Worm (Caenorhabditis elegans) whole organism, mixed stage, embryonic: ENCODE results near the gene F35G2.1.

Source experiments
- M03D4.4 ChIP-seq: sonication (generic microtip); optimal IDR thresholded peaks from 2 replicates; lab custom pipeline; 2017; ENCODE audit warnings: mild to moderate bottlenecking, missing genetic modification characterization, missing compliant biosample characterization
- ceh-39 ChIP-seq: fragments of 150-350 bp; optimal IDR thresholded peaks from 2 replicates; lab custom pipeline; 2014; ENCODE audit warnings: missing biosample characterization, missing genetic modification characterization
- ceh-43 ChIP-seq: fragments of 200-800 bp; sonication (Bioruptor generic); optimal IDR thresholded peaks from 2 replicates; lab custom pipeline; 2018; ENCODE audit warnings: mild to moderate bottlenecking, missing genetic modification characterization, moderate library complexity, missing compliant biosample characterization
- ceh-83 ChIP-seq: fragments of 200-800 bp; sonication (Bioruptor generic); optimal IDR thresholded peaks from 2 replicates; lab custom pipeline; 2018; ENCODE audit warnings: mild to moderate bottlenecking, missing genetic modification characterization, missing compliant biosample characterization
- ces-1 ChIP-seq: fragments of 150-350 bp; optimal IDR thresholded peaks from 2 replicates; lab custom pipeline; 2014; ENCODE audit warnings: missing biosample characterization, missing genetic modification reagents, missing genetic modification characterization
- cnd-1 ChIP-seq: fragments of 200-800 bp; sonication (Bioruptor generic); optimal IDR thresholded peaks from 2 replicates; lab custom pipeline; 2018; ENCODE audit warnings: mild to moderate bottlenecking, missing genetic modification characterization, missing compliant biosample characterization
- elt-1 ChIP-seq: sonication (generic microtip); optimal IDR thresholded peaks from 2 replicates; lab custom pipeline; 2017; ENCODE audit warnings: missing genetic modification characterization, mild to moderate bottlenecking, missing compliant biosample characterization, antibody characterized with exemption, moderate library complexity, borderline replicate concordance; ENCODE audit not compliant: insufficient read depth
- elt-3 ChIP-seq: fragments of 150-350 bp; optimal IDR thresholded peaks from 2 replicates; lab custom pipeline; 2014; ENCODE audit warnings: missing biosample characterization, missing genetic modification characterization
- flh-1 ChIP-seq: fragments of 200-800 bp; sonication (Bioruptor generic); optimal IDR thresholded peaks from 2 replicates; lab custom pipeline; 2018; ENCODE audit warnings: mild to moderate bottlenecking, missing genetic modification characterization, moderate library complexity, missing compliant biosample characterization
- ham-2 ChIP-seq: fragments of 200-800 bp; sonication (Bioruptor generic); optimal IDR thresholded peaks from 2 replicates; lab custom pipeline; 2018; ENCODE audit warnings: mild to moderate bottlenecking, missing genetic modification characterization, missing compliant biosample characterization
- hlh-1 ChIP-seq: fragments of 150-350 bp; optimal IDR thresholded peaks from 2 replicates; lab custom pipeline; 2014; ENCODE audit warnings: missing biosample characterization, missing genetic modification reagents, missing genetic modification characterization
- lin-13 ChIP-seq: fragments of 150-350 bp; optimal IDR thresholded peaks from 2 replicates; lab custom pipeline; 2014; ENCODE audit warnings: missing biosample characterization, missing genetic modification characterization
- lsy-2 ChIP-seq: fragments of 150-350 bp; optimal IDR thresholded peaks from 2 replicates; lab custom pipeline; 2014; ENCODE audit warnings: missing biosample characterization, missing genetic modification characterization
- mab-5 ChIP-seq: fragments of 150-350 bp; optimal IDR thresholded peaks from 2 replicates; lab custom pipeline; 2014; ENCODE audit warnings: missing biosample characterization, missing genetic modification characterization
- mep-1 ChIP-seq: fragments of 150-350 bp; optimal IDR thresholded peaks from 2 replicates; lab custom pipeline; 2017; ENCODE audit warnings: missing biosample characterization, missing genetic modification reagents, missing genetic modification characterization, inconsistent platforms
- nhr-12 ChIP-seq: fragments of 150-350 bp; optimal IDR thresholded peaks from 2 replicates; lab custom pipeline; 2014; ENCODE audit warnings: missing biosample characterization, missing genetic modification characterization
- nhr-2 ChIP-seq: fragments of 150-350 bp; optimal IDR thresholded peaks from 2 replicates; lab custom pipeline; 2014; ENCODE audit warnings: missing biosample characterization, missing genetic modification characterization
- nhr-28 ChIP-seq: fragments of 150-350 bp; optimal IDR thresholded peaks from 2 replicates; lab custom pipeline; 2014; ENCODE audit warnings: missing biosample characterization, missing genetic modification characterization
- nhr-76 ChIP-seq: sonication (generic microtip); optimal IDR thresholded peaks from 2 replicates; lab custom pipeline; 2017; ENCODE audit warnings: missing biosample characterization, missing genetic modification characterization
- pha-4 ChIP-seq: fragments of 150-350 bp; optimal IDR thresholded peaks from 2 replicates; lab custom pipeline; 2018; ENCODE audit warnings: missing biosample characterization, missing genetic modification reagents, missing genetic modification characterization
- sem-2 ChIP-seq: fragments of 200-800 bp; sonication (Bioruptor generic); optimal IDR thresholded peaks from 2 replicates; lab custom pipeline; 2018; ENCODE audit warnings: mild to moderate bottlenecking, missing genetic modification characterization, missing compliant biosample characterization
- snpc-4 ChIP-seq: fragments of 150-350 bp; optimal IDR thresholded peaks from 2 replicates; lab custom pipeline; 2014; ENCODE audit warnings: missing biosample characterization, missing genetic modification characterization
- sptf-1 ChIP-seq: sonication (generic microtip); optimal IDR thresholded peaks from 2 replicates; lab custom pipeline; 2017; ENCODE audit warnings: mild to moderate bottlenecking, missing genetic modification characterization, moderate library complexity, missing compliant biosample characterization
- tbx-8 ChIP-seq: fragments of 200-800 bp; sonication (Bioruptor generic); optimal IDR thresholded peaks from 2 replicates; lab custom pipeline; 2018; ENCODE audit warnings: mild to moderate bottlenecking, missing genetic modification characterization, moderate library complexity, missing compliant biosample characterization
- unc-120 ChIP-seq: sonication (generic microtip); optimal IDR thresholded peaks from 2 replicates; lab custom pipeline; 2017; ENCODE audit warnings: missing genetic modification characterization, missing compliant biosample characterization; ENCODE audit not compliant: poor library complexity, severe bottlenecking
- zip-8 ChIP-seq: fragments of 150-350 bp; optimal IDR thresholded peaks from 2 replicates; lab custom pipeline; 2014; ENCODE audit warnings: missing biosample characterization, missing genetic modification characterization
- ztf-11 ChIP-seq: fragments of 150-350 bp; optimal IDR thresholded peaks from 2 replicates; lab custom pipeline; 2014; ENCODE audit warnings: missing biosample characterization, missing genetic modification characterization

F35G2.1 gene

ce11 chrIV:12200812-12201211 lies 2.2 kb upstream of the F35G2.1 start:
- no peak for TF ChIP-seq lsy-2 (tag; lab: Kevin White, UChicago)
- TF ChIP-seq ces-1 (GFP tag; lab: Kevin White, UChicago): no peak

DNA sequence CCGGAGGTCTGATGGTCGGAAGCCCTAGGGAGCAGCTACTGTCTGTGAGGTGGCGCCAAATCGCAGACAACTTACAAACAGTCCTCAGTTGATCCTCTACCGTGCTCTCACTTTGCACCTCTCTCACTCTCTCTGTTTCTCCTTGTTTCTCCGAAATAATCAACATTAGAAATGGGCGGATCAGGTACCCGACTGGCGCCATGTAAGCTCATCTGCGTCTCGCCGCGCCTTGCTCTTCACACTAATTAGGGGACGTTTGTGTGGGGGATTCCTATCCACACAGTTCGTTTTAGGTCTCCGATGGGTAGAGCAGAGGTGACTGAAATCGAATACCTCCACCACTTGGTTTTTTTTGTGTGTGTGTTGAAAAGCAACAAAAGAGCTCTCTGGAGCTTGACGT lies 1.0 kb upstream of the F35G2.1 start:
- TF ChIP-seq lin-13 (tag; lab: Kevin White, UChicago) (no peak), nhr-2 (no peak)

DNA sequence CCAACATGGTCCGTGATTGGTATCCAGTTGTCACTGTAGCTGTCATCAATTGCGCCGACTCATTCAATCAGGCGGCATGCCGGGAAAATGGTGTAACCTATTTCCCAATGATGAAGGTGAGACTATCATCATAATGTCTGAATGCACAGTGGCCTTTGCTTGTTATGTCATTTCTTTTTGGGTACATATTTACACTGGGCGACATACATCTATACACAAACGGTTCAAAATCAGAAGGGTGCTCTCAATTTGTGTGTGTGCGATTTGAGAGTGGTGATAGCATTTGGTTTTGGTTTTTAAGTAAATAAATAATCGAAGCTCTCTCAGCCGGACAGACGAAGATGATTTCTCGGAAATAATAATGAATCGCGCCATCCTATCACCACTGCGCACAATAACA lies 919 bp downstream of the F35G2.1 start:
- TF ChIP-seq elt-3 (tag; lab: Kevin White, UChicago) (no peak), ham-2 (GFP tag; lab: Kevin White, UChicago) (no peak), sptf-1 (no peak), ceh-43 (GFP tag; lab: Kevin White, UChicago) (no peak), sem-2 (no peak), elt-1 (tag; lab: Kevin White, UChicago) (no peak), ceh-39 (tag; lab: Kevin White, UChicago) (no peak), M03D4.4 (tag; lab: Kevin White, UChicago) (no peak), hlh-1 (tag; lab: Kevin White, UChicago) (no peak), tbx-8 (GFP tag; lab: Kevin White, UChicago) (no peak), nhr-12 (tag; lab: Kevin White, UChicago) (no peak), mab-5 (tag; lab: Kevin White, UChicago) (no peak), flh-1 (GFP tag; lab: Kevin White, UChicago) (no peak)

DNA sequence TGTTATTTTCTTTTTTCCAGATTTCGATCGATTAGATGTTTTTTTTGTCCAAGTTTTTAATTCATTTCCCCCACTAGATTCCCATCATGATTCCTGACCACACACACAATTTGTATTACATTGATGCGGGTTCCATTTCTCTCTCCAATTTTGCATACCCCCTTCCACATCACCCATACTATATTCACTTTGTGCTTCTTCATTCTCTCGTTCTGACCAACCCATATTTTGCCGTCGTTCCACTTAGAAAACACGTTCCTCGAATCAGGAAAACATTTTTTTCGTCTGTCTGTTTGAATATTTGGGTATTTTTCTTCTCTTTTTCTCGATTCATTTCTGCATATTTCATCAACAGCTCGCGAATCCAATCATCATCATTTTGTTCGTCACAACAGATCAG lies 4.4 kb downstream of the F35G2.1 start:
- TF ChIP-seq cnd-1 (no peak), ham-2 (GFP tag; lab: Kevin White, UChicago) (no peak), elt-1 (tag; lab: Kevin White, UChicago) (no peak), mab-5 (tag; lab: Kevin White, UChicago) (no peak), sem-2 (no peak), pha-4 (tag; lab: Kevin White, UChicago) (no peak), nhr-76 (tag; lab: Kevin White, UChicago) (no peak), unc-120 (tag; lab: Kevin White, UChicago) (no peak), nhr-28 (tag; lab: Kevin White, UChicago) (no peak), hlh-1 (tag; lab: Kevin White, UChicago) (no peak)

- TF ChIP-seq sptf-1 (no peak), ceh-43 (GFP tag; lab: Kevin White, UChicago) (no peak), elt-1 (tag; lab: Kevin White, UChicago) (no peak), ceh-39 (tag; lab: Kevin White, UChicago) (no peak), flh-1 (GFP tag; lab: Kevin White, UChicago) (no peak), zip-8 (tag; lab: Kevin White, UChicago) (no peak), nhr-2 (no peak), snpc-4 (no peak), elt-3 (tag; lab: Kevin White, UChicago) (no peak), cnd-1 (no peak), nhr-12 (tag; lab: Kevin White, UChicago) (no peak), ceh-83 (GFP tag; lab: Kevin White, UChicago) (no peak), sem-2 (no peak), mep-1 (tag; lab: Kevin White, UChicago) (no peak), hlh-1 (tag; lab: Kevin White, UChicago) (no peak), ztf-11 (no peak), ces-1 (GFP tag; lab: Kevin White, UChicago) (no peak)
- TF ChIP-seq, all 35 proteins: peak for 0
These were observed 4.8 kb downstream of the F35G2.1 start for ce11 chrIV:12207873-12208272.

DNA sequence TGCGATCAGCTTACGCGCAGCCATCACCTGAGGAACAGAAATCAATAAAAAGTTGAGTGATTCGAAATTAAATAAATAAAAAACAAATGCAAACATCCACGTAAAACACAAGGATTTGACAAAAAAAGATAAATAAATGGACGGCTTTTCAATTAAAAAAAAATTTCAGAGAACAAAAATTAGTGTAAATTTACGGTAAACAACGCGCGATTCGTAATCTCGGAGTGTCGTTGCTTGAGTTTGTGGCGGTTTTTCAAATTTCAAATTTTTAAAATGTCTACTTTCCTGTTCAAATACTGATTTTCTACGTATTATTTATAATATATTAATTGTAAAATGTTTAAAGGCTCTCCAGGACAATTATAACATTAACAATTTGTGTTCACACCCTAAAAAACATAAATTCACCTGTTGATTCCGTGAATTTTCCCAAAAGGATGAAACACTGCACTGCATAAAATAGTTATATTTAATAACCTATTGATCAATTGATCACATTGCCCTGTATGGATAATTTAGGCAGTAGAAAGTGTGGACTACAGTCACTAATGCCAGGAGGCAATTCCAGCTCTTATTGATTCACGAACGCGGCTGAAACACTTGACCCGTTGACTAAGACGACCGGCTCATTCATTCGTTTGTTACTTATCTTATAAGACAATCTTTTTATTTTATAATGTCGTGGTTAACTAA lies 6.1 kb downstream of the F35G2.1 start, which contains the start of the genes marb-1 and F35G2.3:
TSS of gene marb-1 (minus strand) at position 27 of the 693 bp plus-strand sequence.
TSS of gene F35G2.3 (plus strand) at position 643 of the 693 bp plus-strand sequence.
- peak; percentile 14 for TF ChIP-seq mep-1 (tag; lab: Kevin White, UChicago)
- peak; percentile 50 for TF ChIP-seq lsy-2 (tag; lab: Kevin White, UChicago)
- TF ChIP-seq mab-5 (tag; lab: Kevin White, UChicago): no peak
